Fruit fly (Drosophila melanogaster): ENCODE measurements around the gene Rab1.

Gene Rab1

DNA sequence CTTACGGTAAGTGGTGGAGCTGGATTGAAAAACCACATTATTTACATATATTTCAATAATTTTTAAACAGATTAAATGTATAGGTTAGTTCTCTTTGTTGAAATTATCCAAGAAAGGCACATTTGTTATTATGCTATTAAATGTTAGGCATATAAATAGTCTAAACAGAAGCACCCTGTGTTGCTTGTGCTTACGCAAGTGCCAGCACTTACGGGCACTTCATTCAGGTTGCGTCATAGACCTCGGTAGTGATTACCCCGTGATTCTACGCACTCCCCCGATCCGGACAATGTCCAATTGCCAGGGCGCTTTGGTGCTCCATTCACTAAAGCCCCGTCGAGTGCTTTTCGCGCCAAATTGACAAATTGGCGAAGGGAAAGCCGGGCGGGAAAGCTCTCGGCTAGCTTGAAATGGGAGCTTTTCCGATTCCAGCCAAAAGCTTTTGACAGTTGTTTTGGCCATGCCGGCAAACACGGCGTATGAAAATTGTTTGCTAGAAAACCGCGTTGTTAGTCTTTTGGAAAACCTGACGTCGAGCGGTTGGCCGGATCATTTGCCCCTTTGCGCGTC, 22.3 kb downstream of the Rab1 start, which contains the start of gene ETHR (continued):
- TF ChIP-seq Trl (optimal IDR thresholded peaks at IDR 0.05) = no peak
- TF ChIP-seq Trl (GFP tag; optimal IDR thresholded peaks at IDR 0.05) = peak; percentile 10
- no peak for TF ChIP-seq CG10267 (tag; optimal IDR thresholded peaks at IDR 0.05)
- TF ChIP-seq CG6854 (GFP tag; optimal IDR thresholded peaks at IDR 0.05) = peak; percentile 37
- no peak for TF ChIP-seq CG11093 (GFP tag; IDR thresholded peaks at IDR 0.05)
- TF ChIP-seq Sox102F (GFP tag; optimal IDR thresholded peaks at IDR 0.05) = peak; percentile 25
- peak; percentile 25 for TF ChIP-seq CrebB (tag; optimal IDR thresholded peaks at IDR 0.05)
- peak; percentile 35 for TF ChIP-seq her (GFP tag; optimal IDR thresholded peaks at IDR 0.05)
- no peak for TF ChIP-seq CG3065 (GFP tag; optimal IDR thresholded peaks at IDR 0.05)
- TF ChIP-seq tup (GFP tag; optimal IDR thresholded peaks at IDR 0.05) = no peak
- TF ChIP-seq YL-1 (GFP tag; optimal IDR thresholded peaks at IDR 0.05) = no peak
- TF ChIP-seq gro (GFP tag; optimal IDR thresholded peaks at IDR 0.05) = peak; percentile 37
- no peak for TF ChIP-seq Sry-β (GFP tag; optimal IDR thresholded peaks at IDR 0.05)
- peak; percentile 60 for TF ChIP-seq CG3281 (GFP tag; optimal IDR thresholded peaks at IDR 0.05)
- TF ChIP-seq CG10543 (GFP tag; optimal IDR thresholded peaks at IDR 0.05) = peak; percentile 61
- peak; percentile 85 for TF ChIP-seq mirr (GFP tag; optimal IDR thresholded peaks at IDR 0.05)
- TF ChIP-seq CG12769 (tag; optimal IDR thresholded peaks at IDR 0.05) = peak; percentile 91
- TF ChIP-seq mam (GFP tag; optimal IDR thresholded peaks at IDR 0.05) = no peak
- TF ChIP-seq CG18764 (GFP tag; optimal IDR thresholded peaks at IDR 0.05) = peak; percentile 5
- TF ChIP-seq CG4360 (GFP tag; IDR thresholded peaks at IDR 0.05) = no peak
- no peak; the same call in 1 of the 2 replicates for TF ChIP-seq Taf1 (GFP tag; IDR thresholded peaks at IDR 0.05)
- TF ChIP-seq Aef1 (GFP tag; IDR thresholded peaks at IDR 0.05) = 0 out of 3 replicates have a peak, but pooled peaks have one; percentile 1
- peak; percentile 45 for TF ChIP-seq CG15514 (GFP tag; optimal IDR thresholded peaks at IDR 0.05)
- peak; percentile 17 for TF ChIP-seq dmrt99B (tag; optimal IDR thresholded peaks at IDR 0.05)
- TF ChIP-seq Xrp1 (GFP tag; IDR thresholded peaks at IDR 0.05) = peak; percentile 40
- peak; percentile 72 for TF ChIP-seq PHDP (tag; optimal IDR thresholded peaks at IDR 0.05)
- TF ChIP-seq caup (GFP tag; optimal IDR thresholded peaks at IDR 0.05; ENCODE audit: severe bottlenecking) = peak; percentile 22
- no peak for TF ChIP-seq CG1603 (tag; optimal IDR thresholded peaks at IDR 0.05)
- peak; percentile 74; the same call in 1 of the 2 replicates for TF ChIP-seq E2f1 (GFP tag; IDR thresholded peaks at IDR 0.05)
- peak in 1 of 2 experiments; percentile 71 for TF ChIP-seq Hr51 (GFP tag; optimal IDR thresholded peaks at IDR 0.05)
- TF ChIP-seq Six4 (GFP tag; optimal IDR thresholded peaks at IDR 0.05) = no peak
- peak; percentile 44; the same call in 1 of the 3 replicates for TF ChIP-seq tgo (GFP tag; IDR thresholded peaks at IDR 0.05)
- no peak for TF ChIP-seq CG17802 (tag; optimal IDR thresholded peaks at IDR 0.05)
- TF ChIP-seq nom (GFP tag; optimal IDR thresholded peaks at IDR 0.05) = no peak
- TF ChIP-seq CG34376 (GFP tag; optimal IDR thresholded peaks at IDR 0.05) = peak; percentile 65
- peak; percentile 77 for TF ChIP-seq CG3995 (GFP tag; optimal IDR thresholded peaks at IDR 0.05)
- TF ChIP-seq Oaz (GFP tag; IDR thresholded peaks at IDR 0.05) = no peak
- TF ChIP-seq CG4707 (GFP tag; optimal IDR thresholded peaks at IDR 0.05) = no peak
- no peak for TF ChIP-seq CG8924 (tag; optimal IDR thresholded peaks at IDR 0.05)
- TF ChIP-seq Asciz (GFP tag; optimal IDR thresholded peaks at IDR 0.05) = no peak
- TF ChIP-seq slbo (GFP tag; IDR thresholded peaks at IDR 0.05) = peak; percentile 78
- peak; percentile 77; the same call in 2 of the 3 replicates for TF ChIP-seq so (GFP tag; IDR thresholded peaks at IDR 0.05)
- peak; percentile 62 for TF ChIP-seq gem (tag; optimal IDR thresholded peaks at IDR 0.05)
- no peak for TF ChIP-seq Kr (GFP tag; optimal IDR thresholded peaks at IDR 0.05)
- TF ChIP-seq h (optimal IDR thresholded peaks at IDR 0.05) = no peak
- no peak for TF ChIP-seq CG1792 (GFP tag; optimal IDR thresholded peaks at IDR 0.05)
- TF ChIP-seq Rfx (GFP tag; IDR thresholded peaks at IDR 0.05) = peak; percentile 69
- TF ChIP-seq CG4424 (GFP tag; optimal IDR thresholded peaks at IDR 0.05) = peak; percentile 51
- no peak for TF ChIP-seq cas (GFP tag; IDR thresholded peaks at IDR 0.05)
- peak; percentile 51 for TF ChIP-seq CG13424 (tag; optimal IDR thresholded peaks at IDR 0.05)

All from whole organism, embryonic.